Worm (Caenorhabditis elegans): Measurements from ENCODE around the gene ZK686.5.

The ZK686.5 gene

DNA sequence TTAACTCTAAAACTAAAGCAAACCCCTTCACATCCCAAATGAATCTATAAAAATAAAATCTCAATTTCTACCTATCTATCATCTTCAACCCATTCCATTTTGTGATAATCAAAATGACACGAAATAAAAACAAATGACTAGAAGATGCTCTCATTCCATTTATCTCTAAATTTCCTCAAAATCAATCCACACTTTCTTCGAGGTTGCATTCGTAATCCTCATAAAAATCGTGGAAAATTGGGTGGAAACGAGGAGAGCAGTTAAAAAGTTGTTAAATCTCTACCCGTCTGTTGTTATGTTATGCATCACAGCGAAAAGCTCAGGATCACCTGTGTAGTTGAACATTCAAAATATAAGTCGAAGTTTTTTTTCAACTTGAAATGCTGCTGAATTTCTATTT, 39.6 kb upstream of the ZK686.5 start:
- TF ChIP-seq pes-1 (GFP tag; IDR thresholded peaks at IDR 0.05): no peak
- no peak for TF ChIP-seq ama-1 (optimal IDR thresholded peaks at IDR 0.05)
- TF ChIP-seq aly-1 (tag; optimal IDR thresholded peaks at IDR 0.05): no peak
- TF ChIP-seq tbx-11 (GFP tag; IDR thresholded peaks at IDR 0.05): no peak
- TF ChIP-seq F13C5.2 (tag; optimal IDR thresholded peaks at IDR 0.05): no peak
- TF ChIP-seq hnd-1 (tag; optimal IDR thresholded peaks at IDR 0.05): no peak
- TF ChIP-seq sea-1 (GFP tag; conservative IDR thresholded peaks at IDR 0.05): no peak
- no peak for TF ChIP-seq B0310.2 (tag; optimal IDR thresholded peaks at IDR 0.05)

- no peak for TF ChIP-seq F13C5.2 (tag; optimal IDR thresholded peaks at IDR 0.05)
- TF ChIP-seq ets-7 (tag; optimal IDR thresholded peaks at IDR 0.05): no peak
- TF ChIP-seq pes-1 (GFP tag; IDR thresholded peaks at IDR 0.05): no peak
- no peak for TF ChIP-seq hnd-1 (tag; optimal IDR thresholded peaks at IDR 0.05)
- TF ChIP-seq ceh-13 (GFP tag; optimal IDR thresholded peaks at IDR 0.05): no peak
- TF ChIP-seq tra-4 (tag; optimal IDR thresholded peaks at IDR 0.05): no peak
- no peak for TF ChIP-seq hmbx-1 (tag; optimal IDR thresholded peaks at IDR 0.05)
- TF ChIP-seq sea-1 (GFP tag; conservative IDR thresholded peaks at IDR 0.05): no peak
- no peak for TF ChIP-seq scrt-1 (GFP tag; IDR thresholded peaks at IDR 0.05)
- TF ChIP-seq ceh-36 (tag; optimal IDR thresholded peaks at IDR 0.05): no peak
- no peak for TF ChIP-seq tbx-11 (GFP tag; IDR thresholded peaks at IDR 0.05)
- no peak for TF ChIP-seq flt-1 (GFP tag; IDR thresholded peaks at IDR 0.05)
- no peak for TF ChIP-seq ama-1 (optimal IDR thresholded peaks at IDR 0.05)
- TF ChIP-seq hmg-4 (GFP tag; optimal IDR thresholded peaks at IDR 0.05): no peak
- no peak for TF ChIP-seq B0310.2 (tag; optimal IDR thresholded peaks at IDR 0.05)
- TF ChIP-seq tbx-37 (GFP tag; conservative IDR thresholded peaks at IDR 0.05): no peak
- no peak for TF ChIP-seq aly-1 (tag; optimal IDR thresholded peaks at IDR 0.05)
These were observed 37.9 kb upstream of the ZK686.5 start for ce11 chrIII:7805253-7805652.

DNA sequence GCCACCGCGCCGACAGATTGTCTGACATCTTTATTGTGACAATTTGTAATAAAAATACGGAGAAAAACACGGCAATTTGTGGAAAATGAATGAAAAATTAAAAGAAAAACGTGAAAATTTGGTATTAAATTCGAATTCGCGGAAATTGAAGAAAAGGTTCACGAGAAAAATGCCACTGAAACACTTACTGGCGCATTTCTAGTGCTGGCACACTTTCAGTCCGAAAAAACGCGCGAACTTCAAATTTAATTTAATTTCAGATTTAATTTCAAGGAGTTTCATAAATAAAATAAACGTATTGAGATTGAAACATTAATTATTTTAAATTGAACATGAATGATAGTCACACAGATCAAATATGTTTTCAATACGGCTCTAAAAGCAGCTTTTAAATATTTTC, 28.0 kb upstream of the ZK686.5 start, which contains the start of gene cyk-7:
Gene cyk-7, minus strand, starts transcription at position 99 of the 400 bp plus-strand sequence.
- TF ChIP-seq ets-7 (tag; optimal IDR thresholded peaks at IDR 0.05) (no peak), pes-1 (GFP tag; IDR thresholded peaks at IDR 0.05) (no peak), ama-1 (optimal IDR thresholded peaks at IDR 0.05) (no peak)

- TF ChIP-seq tbx-11 (GFP tag; IDR thresholded peaks at IDR 0.05) (no peak), ceh-13 (GFP tag; optimal IDR thresholded peaks at IDR 0.05) (no peak), sea-1 (GFP tag; conservative IDR thresholded peaks at IDR 0.05) (no peak), ets-7 (tag; optimal IDR thresholded peaks at IDR 0.05) (no peak), hnd-1 (tag; optimal IDR thresholded peaks at IDR 0.05) (no peak), B0310.2 (tag; optimal IDR thresholded peaks at IDR 0.05) (no peak), aly-1 (tag; optimal IDR thresholded peaks at IDR 0.05) (no peak), pes-1 (GFP tag; IDR thresholded peaks at IDR 0.05) (no peak), flt-1 (GFP tag; IDR thresholded peaks at IDR 0.05) (no peak), F13C5.2 (tag; optimal IDR thresholded peaks at IDR 0.05) (no peak), tra-4 (tag; optimal IDR thresholded peaks at IDR 0.05) (no peak), ceh-36 (tag; optimal IDR thresholded peaks at IDR 0.05) (no peak), ama-1 (optimal IDR thresholded peaks at IDR 0.05) (no peak), hmg-4 (GFP tag; optimal IDR thresholded peaks at IDR 0.05) (no peak), hmbx-1 (tag; optimal IDR thresholded peaks at IDR 0.05) (no peak), scrt-1 (GFP tag; IDR thresholded peaks at IDR 0.05) (no peak), tbx-37 (GFP tag; conservative IDR thresholded peaks at IDR 0.05) (no peak)
These were observed 25.7 kb upstream of the ZK686.5 start for ce11 chrIII:7792970-7793369.

ce11 chrIII:7792209-7792608, 24.9 kb upstream of the ZK686.5 start:
- no peak for TF ChIP-seq hnd-1 (tag; optimal IDR thresholded peaks at IDR 0.05)
- no peak for TF ChIP-seq tra-4 (tag; optimal IDR thresholded peaks at IDR 0.05)
- no peak for TF ChIP-seq tbx-37 (GFP tag; conservative IDR thresholded peaks at IDR 0.05)
- TF ChIP-seq ama-1 (optimal IDR thresholded peaks at IDR 0.05): no peak
- TF ChIP-seq aly-1 (tag; optimal IDR thresholded peaks at IDR 0.05): no peak
- TF ChIP-seq tbx-11 (GFP tag; IDR thresholded peaks at IDR 0.05): no peak
- TF ChIP-seq F13C5.2 (tag; optimal IDR thresholded peaks at IDR 0.05): no peak
- TF ChIP-seq ceh-36 (tag; optimal IDR thresholded peaks at IDR 0.05): no peak
- TF ChIP-seq B0310.2 (tag; optimal IDR thresholded peaks at IDR 0.05): no peak
- TF ChIP-seq hmg-4 (GFP tag; optimal IDR thresholded peaks at IDR 0.05): no peak
- no peak for TF ChIP-seq scrt-1 (GFP tag; IDR thresholded peaks at IDR 0.05)

- TF ChIP-seq ceh-13 (GFP tag; optimal IDR thresholded peaks at IDR 0.05) (no peak), F13C5.2 (tag; optimal IDR thresholded peaks at IDR 0.05) (no peak), hmg-4 (GFP tag; optimal IDR thresholded peaks at IDR 0.05) (no peak), B0310.2 (tag; optimal IDR thresholded peaks at IDR 0.05) (no peak), flt-1 (GFP tag; IDR thresholded peaks at IDR 0.05) (no peak)
These were observed 23.2 kb upstream of the ZK686.5 start for ce11 chrIII:7790522-7790921.

- no peak for TF ChIP-seq tra-4 (tag; optimal IDR thresholded peaks at IDR 0.05)
- TF ChIP-seq ceh-13 (GFP tag; optimal IDR thresholded peaks at IDR 0.05): no peak
- TF ChIP-seq sea-1 (GFP tag; conservative IDR thresholded peaks at IDR 0.05): no peak
- TF ChIP-seq hmbx-1 (tag; optimal IDR thresholded peaks at IDR 0.05): no peak
- no peak for TF ChIP-seq pes-1 (GFP tag; IDR thresholded peaks at IDR 0.05)
- TF ChIP-seq F13C5.2 (tag; optimal IDR thresholded peaks at IDR 0.05): no peak
- no peak for TF ChIP-seq tbx-37 (GFP tag; conservative IDR thresholded peaks at IDR 0.05)
- no peak for TF ChIP-seq B0310.2 (tag; optimal IDR thresholded peaks at IDR 0.05)
- TF ChIP-seq aly-1 (tag; optimal IDR thresholded peaks at IDR 0.05): no peak
- no peak for TF ChIP-seq hmg-4 (GFP tag; optimal IDR thresholded peaks at IDR 0.05)
- no peak for TF ChIP-seq ceh-36 (tag; optimal IDR thresholded peaks at IDR 0.05)
These were observed 21.1 kb upstream of the ZK686.5 start for ce11 chrIII:7788410-7788809.

- TF ChIP-seq scrt-1 (GFP tag; IDR thresholded peaks at IDR 0.05) (no peak), tbx-11 (GFP tag; IDR thresholded peaks at IDR 0.05) (no peak), ets-7 (tag; optimal IDR thresholded peaks at IDR 0.05) (no peak)
These were observed 16.9 kb upstream of the ZK686.5 start for ce11 chrIII:7784201-7784600.
